Worm (Caenorhabditis elegans) whole organism, L3 larva: ENCODE data around the gene F56F11.2.

ENCODE experiments used
- R02D3.7 ChIP-seq: fragments of 150-350 bp; optimal IDR thresholded peaks from 2 replicates; lab custom pipeline; 2014; ENCODE audit warnings: missing biosample characterization, missing genetic modification characterization
- ZK546.5 ChIP-seq: sonication (generic microtip); optimal IDR thresholded peaks from 2 replicates; lab custom pipeline; 2017; ENCODE audit warnings: missing biosample characterization, missing genetic modification characterization
- aly-2 ChIP-seq: fragments of 150-350 bp; optimal IDR thresholded peaks from 2 replicates; lab custom pipeline; 2014; ENCODE audit warnings: missing biosample characterization, missing genetic modification characterization
- ama-1 ChIP-seq: fragments of 150-350 bp; optimal IDR thresholded peaks from 2 replicates; lab custom pipeline; 2018
- ceh-16 ChIP-seq: sonication (generic microtip); optimal IDR thresholded peaks from 2 replicates; lab custom pipeline; 2017; ENCODE audit warnings: missing biosample characterization, missing genetic modification characterization
- ceh-82 ChIP-seq: fragments of 150-350 bp; optimal IDR thresholded peaks from 2 replicates; lab custom pipeline; 2014; ENCODE audit warnings: missing biosample characterization, missing genetic modification characterization
- egl-27 ChIP-seq: sonication (generic microtip); optimal IDR thresholded peaks from 4 replicates; lab custom pipeline; 2017; ENCODE audit warnings: missing biosample characterization, missing genetic modification reagents, missing genetic modification characterization
- egl-5 ChIP-seq: fragments of 150-350 bp; optimal IDR thresholded peaks from 2 replicates; lab custom pipeline; 2017; ENCODE audit warnings: missing biosample characterization, missing genetic modification reagents, missing genetic modification characterization, inconsistent platforms
- elt-1 ChIP-seq: fragments of 150-350 bp; optimal IDR thresholded peaks from 2 replicates; lab custom pipeline; 2014; ENCODE audit warnings: missing biosample characterization, missing genetic modification characterization
- elt-2 ChIP-seq: sonication (generic microtip); optimal IDR thresholded peaks from 2 replicates; lab custom pipeline; 2016; ENCODE audit warnings: missing genetic modification reagents, mild to moderate bottlenecking, missing genetic modification characterization, missing compliant biosample characterization
- elt-3 ChIP-seq, 3 experiments: fragments of 150-350 bp in 1 of 3; sonication (generic microtip) in 2 of 3; optimal IDR thresholded peaks; 2 replicates in 2 of 3; 4 replicates in 1 of 3; lab custom pipeline; 2014 to 2017; ENCODE audit warnings: missing biosample characterization in 3 of 3, missing genetic modification characterization in 3 of 3
- eor-1 ChIP-seq, 2 experiments: fragments of 150-350 bp; optimal IDR thresholded peaks; 2 replicates each; lab custom pipeline; 2014 to 2018; ENCODE audit warnings: missing biosample characterization in 2 of 2, missing genetic modification characterization in 2 of 2
- fkh-10 ChIP-seq: sonication (generic microtip); optimal IDR thresholded peaks from 2 replicates; lab custom pipeline; 2017; ENCODE audit warnings: missing biosample characterization, missing genetic modification reagents, missing genetic modification characterization
- fkh-2 ChIP-seq: fragments of 150-350 bp; optimal IDR thresholded peaks from 2 replicates; lab custom pipeline; 2014; ENCODE audit warnings: missing biosample characterization, missing genetic modification reagents, missing genetic modification characterization
- hmg-11 ChIP-seq: sonication (generic microtip); optimal IDR thresholded peaks from 2 replicates; lab custom pipeline; 2016; ENCODE audit warnings: missing genetic modification characterization, missing compliant biosample characterization
- jun-1 ChIP-seq: fragments of 150-350 bp; optimal IDR thresholded peaks from 2 replicates; lab custom pipeline; 2014; ENCODE audit warnings: missing biosample characterization, missing genetic modification reagents, missing genetic modification characterization
- lin-15B ChIP-seq: fragments of 150-350 bp; optimal IDR thresholded peaks from 2 replicates; lab custom pipeline; 2014; ENCODE audit warnings: missing biosample characterization, missing genetic modification characterization
- lin-39 ChIP-seq: fragments of 150-350 bp; optimal IDR thresholded peaks from 2 replicates; lab custom pipeline; 2018; ENCODE audit warnings: missing biosample characterization, missing genetic modification reagents, missing genetic modification characterization
- mdl-1 ChIP-seq: fragments of 150-350 bp; optimal IDR thresholded peaks from 2 replicates; lab custom pipeline; 2014; ENCODE audit warnings: missing biosample characterization, missing genetic modification characterization
- mml-1 ChIP-seq: fragments of 150-350 bp; sonication (generic microtip); optimal IDR thresholded peaks from 3 replicates; lab custom pipeline; 2014; ENCODE audit warnings: missing biosample characterization, missing genetic modification characterization
- nfya-1 ChIP-seq: sonication (generic microtip); optimal IDR thresholded peaks from 2 replicates; lab custom pipeline; 2017; ENCODE audit warnings: missing genetic modification characterization, mild to moderate bottlenecking, missing compliant biosample characterization, antibody characterized with exemption, moderate library complexity; ENCODE audit not compliant: insufficient read depth
- nhr-11 ChIP-seq: fragments of 150-350 bp; optimal IDR thresholded peaks from 2 replicates; lab custom pipeline; 2014; ENCODE audit warnings: missing biosample characterization, missing genetic modification characterization
- nhr-23 ChIP-seq: fragments of 150-350 bp; optimal IDR thresholded peaks from 2 replicates; lab custom pipeline; 2014; ENCODE audit warnings: missing biosample characterization, missing genetic modification reagents, missing genetic modification characterization
- nhr-237 ChIP-seq: fragments of 150-350 bp; optimal IDR thresholded peaks from 2 replicates; lab custom pipeline; 2014; ENCODE audit warnings: missing biosample characterization, missing genetic modification characterization
- nhr-28 ChIP-seq: fragments of 150-350 bp; optimal IDR thresholded peaks from 2 replicates; lab custom pipeline; 2014; ENCODE audit warnings: missing biosample characterization, missing genetic modification characterization
- nhr-43 ChIP-seq: sonication (generic microtip); optimal IDR thresholded peaks from 2 replicates; lab custom pipeline; 2016; ENCODE audit warnings: mild to moderate bottlenecking, missing genetic modification characterization, missing compliant biosample characterization; ENCODE audit not compliant: poor library complexity, severe bottlenecking
- nhr-67 ChIP-seq: fragments of 150-350 bp; optimal IDR thresholded peaks from 2 replicates; lab custom pipeline; 2014; ENCODE audit warnings: missing biosample characterization, missing genetic modification characterization
- nhr-76 ChIP-seq: fragments of 150-350 bp; sonication (generic microtip); optimal IDR thresholded peaks from 5 replicates; lab custom pipeline; 2014; ENCODE audit warnings: missing biosample characterization, missing genetic modification characterization
- pha-4 ChIP-seq: fragments of 150-350 bp; optimal IDR thresholded peaks from 2 replicates; lab custom pipeline; 2014; ENCODE audit warnings: missing biosample characterization, missing genetic modification reagents, missing genetic modification characterization
- pqm-1 ChIP-seq: fragments of 150-350 bp; optimal IDR thresholded peaks from 2 replicates; lab custom pipeline; 2017; ENCODE audit warnings: missing biosample characterization, missing genetic modification characterization, inconsistent platforms
- sea-2 ChIP-seq: fragments of 150-350 bp; sonication (generic microtip); optimal IDR thresholded peaks from 4 replicates; lab custom pipeline; 2014; ENCODE audit warnings: missing biosample characterization, missing genetic modification reagents, missing genetic modification characterization
- skn-1 ChIP-seq: fragments of 150-350 bp; optimal IDR thresholded peaks from 2 replicates; lab custom pipeline; 2014; ENCODE audit warnings: missing biosample characterization, missing genetic modification characterization
- tbx-2 ChIP-seq: sonication (generic microtip); optimal IDR thresholded peaks from 2 replicates; lab custom pipeline; 2016; ENCODE audit warnings: mild to moderate bottlenecking, missing genetic modification characterization, missing compliant biosample characterization
- unc-39 ChIP-seq: sonication (generic microtip); optimal IDR thresholded peaks from 4 replicates; lab custom pipeline; 2017; ENCODE audit warnings: missing biosample characterization, missing genetic modification characterization
- unc-62 ChIP-seq: fragments of 150-350 bp; sonication (generic microtip); optimal IDR thresholded peaks from 4 replicates; lab custom pipeline; 2014; ENCODE audit warnings: missing biosample characterization, missing genetic modification reagents, missing genetic modification characterization
- zag-1 ChIP-seq: fragments of 150-350 bp; optimal IDR thresholded peaks from 2 replicates; lab custom pipeline; 2014; ENCODE audit warnings: missing biosample characterization, missing genetic modification characterization
- ztf-11 ChIP-seq: fragments of 150-350 bp; optimal IDR thresholded peaks from 2 replicates; lab custom pipeline; 2014; ENCODE audit warnings: missing biosample characterization, missing genetic modification characterization
- ztf-4 ChIP-seq: fragments of 150-350 bp; optimal IDR thresholded peaks from 2 replicates; lab custom pipeline; 2014; ENCODE audit warnings: missing biosample characterization, missing genetic modification characterization

F56F11.2 gene

ce11 chrIII:2864669-2865068 lies 17.4 kb upstream of the F56F11.2 start:
- TF ChIP-seq nfya-1 (tag; lab: Kevin White, UChicago) (peak; percentile 93), ceh-82 (tag; lab: Kevin White, UChicago) (no peak)

- no peak for TF ChIP-seq lin-39
- TF ChIP-seq unc-62: no peak
- TF ChIP-seq ztf-4 (tag; lab: Kevin White, UChicago): no peak
- no peak for TF ChIP-seq pqm-1 (tag; lab: Kevin White, UChicago)
- TF ChIP-seq egl-27 (tag; lab: Kevin White, UChicago): no peak
- no peak for TF ChIP-seq elt-1 (tag; lab: Kevin White, UChicago)
- TF ChIP-seq mml-1: no peak
- TF ChIP-seq R02D3.7 (tag; lab: Kevin White, UChicago): no peak
- no peak for TF ChIP-seq nhr-43 (tag; lab: Kevin White, UChicago)
- TF ChIP-seq ceh-82 (tag; lab: Kevin White, UChicago): no peak
- TF ChIP-seq eor-1 (tag; optimal IDR thresholded peaks at IDR 0.05; lab: Kevin White, UChicago): no peak
- TF ChIP-seq sea-2 (GFP tag; lab: Kevin White, UChicago): no peak
- no peak for TF ChIP-seq mdl-1 (tag; lab: Kevin White, UChicago)
- TF ChIP-seq nhr-23 (tag; lab: Kevin White, UChicago): no peak
- no peak for TF ChIP-seq ceh-16 (tag; lab: Kevin White, UChicago)
- no peak for TF ChIP-seq nhr-11 (tag; lab: Kevin White, UChicago)
- TF ChIP-seq nhr-237 (tag; lab: Kevin White, UChicago): no peak
- TF ChIP-seq fkh-2 (tag; lab: Kevin White, UChicago): no peak
- TF ChIP-seq ZK546.5 (tag; lab: Kevin White, UChicago): no peak
- TF ChIP-seq pha-4 (tag; lab: Kevin White, UChicago): no peak
- TF ChIP-seq, all 47 proteins: peak for 0
Observed at ce11 chrIII:2866597-2866996, 15.5 kb upstream of the F56F11.2 start.

DNA sequence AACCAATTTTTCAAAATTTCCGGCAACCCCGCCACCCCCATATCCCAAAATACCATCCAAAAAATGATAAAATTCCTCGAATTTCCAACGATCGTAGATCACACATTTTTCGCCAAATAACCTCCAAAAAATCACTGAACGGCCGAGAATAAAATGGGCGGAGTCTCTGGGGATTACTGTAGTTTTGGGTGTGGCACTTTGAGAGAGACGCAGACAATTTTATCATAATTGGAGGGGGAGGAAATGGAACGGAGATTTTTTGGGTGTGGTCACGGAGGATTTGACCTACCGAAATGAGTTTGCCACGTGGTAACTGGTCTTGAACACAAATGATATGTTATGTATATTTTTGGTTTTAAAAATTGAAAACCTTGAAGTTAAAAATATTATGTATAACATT lies 13.7 kb upstream of the F56F11.2 start:
- TF ChIP-seq ztf-4 (tag; lab: Kevin White, UChicago) (no peak), nhr-67 (tag; lab: Kevin White, UChicago) (no peak), ceh-16 (tag; lab: Kevin White, UChicago) (no peak), ztf-11 (no peak), elt-2 (tag; lab: Kevin White, UChicago) (no peak), R02D3.7 (tag; lab: Kevin White, UChicago) (no peak), lin-39 (no peak), mdl-1 (tag; lab: Kevin White, UChicago) (no peak), nfya-1 (tag; lab: Kevin White, UChicago) (peak; percentile 56)

ce11 chrIII:2869033-2869432 lies 13.1 kb upstream of the F56F11.2 start:
- TF ChIP-seq egl-27 (tag; lab: Kevin White, UChicago) (no peak), nhr-23 (tag; lab: Kevin White, UChicago) (peak; percentile 21), elt-3 (tag; optimal IDR thresholded peaks at IDR 0.05; lab: Kevin White, UChicago) (peak in 1 of 3 experiments; percentile 16)

- TF ChIP-seq hmg-11 (tag; lab: Kevin White, UChicago): no peak
- no peak for TF ChIP-seq ama-1 (lab: Kevin White, UChicago)
- TF ChIP-seq nhr-28 (tag; lab: Kevin White, UChicago): no peak
- no peak for TF ChIP-seq unc-62
- peak; percentile 69 for TF ChIP-seq elt-2 (tag; lab: Kevin White, UChicago)
- no peak for TF ChIP-seq nhr-76
- no peak for TF ChIP-seq nhr-67 (tag; lab: Kevin White, UChicago)
- no peak for TF ChIP-seq jun-1 (tag; lab: Kevin White, UChicago)
- no peak for TF ChIP-seq mml-1
- TF ChIP-seq pha-4 (tag; lab: Kevin White, UChicago): peak; percentile 67
- no peak for TF ChIP-seq ZK546.5 (tag; lab: Kevin White, UChicago)
- peak; percentile 27 for TF ChIP-seq skn-1 (tag; lab: Kevin White, UChicago)
- peak; percentile 49 for TF ChIP-seq pqm-1 (tag; lab: Kevin White, UChicago)
Observed at ce11 chrIII:2869512-2869911, 12.6 kb upstream of the F56F11.2 start.

DNA sequence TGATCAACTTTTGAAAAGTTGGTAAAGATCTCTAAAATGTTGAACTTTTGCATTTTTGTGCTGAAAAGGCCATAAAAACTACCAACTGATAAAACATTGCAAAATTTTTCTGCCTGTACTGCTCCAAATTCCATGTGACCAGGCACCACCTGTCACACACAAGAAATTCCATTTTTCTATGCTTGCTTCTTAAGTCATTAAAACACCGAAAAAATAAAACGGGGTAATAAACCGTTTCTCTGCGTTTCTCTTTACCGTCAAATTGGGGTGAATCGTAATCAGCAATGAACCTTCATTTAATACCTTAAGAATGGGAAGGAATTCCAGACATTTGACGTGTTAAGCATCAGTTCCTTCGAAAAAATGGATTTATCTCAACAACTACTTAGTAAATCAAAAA lies 11.9 kb upstream of the F56F11.2 start:
- TF ChIP-seq pha-4 (tag; lab: Kevin White, UChicago) (peak; percentile 37), hmg-11 (tag; lab: Kevin White, UChicago) (no peak), fkh-2 (tag; lab: Kevin White, UChicago) (no peak), unc-39 (tag; lab: Kevin White, UChicago) (no peak), nhr-11 (tag; lab: Kevin White, UChicago) (no peak), ceh-16 (tag; lab: Kevin White, UChicago) (no peak), jun-1 (tag; lab: Kevin White, UChicago) (peak; percentile 11), aly-2 (tag; lab: Kevin White, UChicago) (no peak), elt-2 (tag; lab: Kevin White, UChicago) (peak; percentile 94), zag-1 (tag; lab: Kevin White, UChicago) (no peak), pqm-1 (tag; lab: Kevin White, UChicago) (peak; percentile 86), nhr-237 (tag; lab: Kevin White, UChicago) (no peak), nhr-23 (tag; lab: Kevin White, UChicago) (no peak), fkh-10 (GFP tag; lab: Kevin White, UChicago) (no peak), egl-5 (no peak), lin-15B (tag; lab: Kevin White, UChicago) (no peak), tbx-2 (tag; lab: Kevin White, UChicago) (no peak)
